Worm (Caenorhabditis elegans): ENCODE results near the gene K08E7.6.

DNA sequence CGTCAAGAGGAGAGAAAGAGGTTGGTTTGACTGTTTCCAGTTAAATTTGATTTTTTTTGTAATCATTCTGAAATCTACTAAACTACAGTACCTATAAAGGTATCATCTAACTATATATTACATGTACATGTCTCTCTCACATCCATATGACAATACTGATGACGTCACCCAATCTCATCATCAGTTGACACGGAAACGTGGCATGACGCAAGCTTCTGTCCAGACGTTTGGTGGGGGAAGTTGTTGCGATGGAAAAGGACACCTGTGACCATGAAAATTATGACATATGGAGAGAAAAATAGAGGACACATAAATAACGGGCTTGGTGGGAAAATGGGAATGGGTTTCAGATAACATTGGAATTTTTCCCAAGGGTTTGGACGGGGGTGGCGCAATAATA lies 31.9 kb downstream of the K08E7.6 start:
- TF ChIP-seq jun-1 (tag; optimal IDR thresholded peaks at IDR 0.05) (no peak), daf-12 (tag; optimal IDR thresholded peaks at IDR 0.05) (no peak), zag-1 (tag; optimal IDR thresholded peaks at IDR 0.05) (no peak), fkh-10 (GFP tag; optimal IDR thresholded peaks at IDR 0.05) (no peak), nhr-28 (tag; optimal IDR thresholded peaks at IDR 0.05) (no peak), ceh-9 (tag; optimal IDR thresholded peaks at IDR 0.05) (no peak), snpc-4 (tag; optimal IDR thresholded peaks at IDR 0.05) (no peak), nhr-67 (tag; optimal IDR thresholded peaks at IDR 0.05) (no peak), ztf-11 (tag; optimal IDR thresholded peaks at IDR 0.05) (no peak)

Measured in whole organism, L3 larva.